Worm (Caenorhabditis elegans) whole organism, midembryonic: Measurements from ENCODE around the gene Y45F3A.4.

ENCODE experiments used
- ref-1 ChIP-seq: fragments of 200-800 bp; sonication (Bioruptor generic); conservative IDR thresholded peaks from 2 replicates; pipeline ENCODE4 v1.3.6; 2022; ENCODE audit warnings: missing genetic modification reagents, missing genetic modification characterization, missing compliant biosample characterization
- tab-1 ChIP-seq: fragments of 200-800 bp; sonication (Bioruptor generic); IDR thresholded peaks from 2 replicates; pipeline ENCODE4 v1.3.6; 2022; ENCODE audit warnings: missing genetic modification characterization, missing compliant biosample characterization

ce11 chrIII:10605049-10605448 lies 29.8 kb upstream of the Y45F3A.4 start, which contains the start of gene rabx-5:
- no peak for TF ChIP-seq tab-1
- no peak for TF ChIP-seq ref-1
